Fruit fly (Drosophila melanogaster): Measurements from ENCODE around the gene T48.

- TF ChIP-seq OdsH (GFP tag; optimal IDR thresholded peaks at IDR 0.05) (no peak), Dfd (GFP tag; optimal IDR thresholded peaks at IDR 0.05) (no peak), psq (GFP tag; optimal IDR thresholded peaks at IDR 0.05) (no peak), sv (GFP tag; optimal IDR thresholded peaks at IDR 0.05) (no peak), br (GFP tag; optimal IDR thresholded peaks at IDR 0.05) (no peak), Abd-B (GFP tag; optimal IDR thresholded peaks at IDR 0.05) (no peak), pan (optimal IDR thresholded peaks at IDR 0.05) (no peak), fru (GFP tag; optimal IDR thresholded peaks at IDR 0.05) (no peak), N (GFP tag; optimal IDR thresholded peaks at IDR 0.05) (no peak)
Measured at dm6 chr3R:26870494-26870893, 11.0 kb upstream of the T48 start.

All from whole organism, wandering third instar larva.